Fruit fly (Drosophila melanogaster): ENCODE measurements around the gene Cmpk.

Cmpk gene

dm6 chr3R:26008892-26009539, 46.2 kb downstream of the Cmpk start (continued):
- TF ChIP-seq kah (GFP tag; optimal IDR thresholded peaks at IDR 0.05) (peak; percentile 59), CG2678 (tag; optimal IDR thresholded peaks at IDR 0.05) (peak; percentile 91), CG2199 (GFP tag; IDR thresholded peaks at IDR 0.05) (0 out of 3 replicates have a peak, but pooled peaks have one; percentile 47), CG34422 (GFP tag; IDR thresholded peaks at IDR 0.05) (peak; percentile 80), B-H2 (GFP tag; optimal IDR thresholded peaks at IDR 0.05) (no peak), Fer3 (tag; optimal IDR thresholded peaks at IDR 0.05) (peak; percentile 85), CG12155 (GFP tag; optimal IDR thresholded peaks at IDR 0.05) (peak; percentile 79), CG8924 (tag; optimal IDR thresholded peaks at IDR 0.05) (peak; percentile 93), Pdp1 (GFP tag; optimal IDR thresholded peaks at IDR 0.05) (peak; percentile 86 to 87), CoRest (tag; optimal IDR thresholded peaks at IDR 0.05) (peak; percentile 91), lilli (GFP tag; optimal IDR thresholded peaks at IDR 0.05) (peak; percentile 91), Mrtf (GFP tag; IDR thresholded peaks at IDR 0.05) (peak; percentile 86), CG9215 (GFP tag; IDR thresholded peaks at IDR 0.05) (peak; percentile 72), D19A (tag; optimal IDR thresholded peaks at IDR 0.05) (peak; percentile 89), CG8359 (GFP tag; optimal IDR thresholded peaks at IDR 0.05; ENCODE audit: borderline replicate concordance) (peak; percentile 71), vvl (GFP tag; IDR thresholded peaks at IDR 0.05) (peak; percentile 90), maf-S (GFP tag; optimal IDR thresholded peaks at IDR 0.05) (peak; percentile 63), emc (GFP tag; optimal IDR thresholded peaks at IDR 0.05) (peak; percentile 31), esg (GFP tag; conservative IDR thresholded peaks at IDR 0.05) (peak; percentile 91), CG13296 (GFP tag; optimal IDR thresholded peaks at IDR 0.05) (peak; percentile 76), hb (GFP tag; IDR thresholded peaks at IDR 0.05; ENCODE audit: partially characterized antibody) (no peak), CG13123 (GFP tag; optimal IDR thresholded peaks at IDR 0.05) (peak; percentile 54), D (optimal IDR thresholded peaks at IDR 0.05) (no peak), D (GFP tag; optimal IDR thresholded peaks at IDR 0.05) (peak; percentile 88), stwl (tag; optimal IDR thresholded peaks at IDR 0.05) (no peak), CG14860 (GFP tag; IDR thresholded peaks at IDR 0.05; ENCODE audit: partially characterized antibody) (no peak), knrl (GFP tag; IDR thresholded peaks at IDR 0.05; ENCODE audit: partially characterized antibody) (no peak), CG1602 (GFP tag; optimal IDR thresholded peaks at IDR 0.05) (peak; percentile 86), dpn (GFP tag; optimal IDR thresholded peaks at IDR 0.05) (peak; percentile 90 to 91), CG18011 (GFP tag; optimal IDR thresholded peaks at IDR 0.05) (peak; percentile 55), grn (GFP tag; optimal IDR thresholded peaks at IDR 0.05) (no peak), CG8765 (GFP tag; IDR thresholded peaks at IDR 0.05) (0 out of 2 replicates have a peak, but pooled peaks have one; percentile 53), stc (GFP tag; IDR thresholded peaks at IDR 0.05) (peak; percentile 86), mirr (GFP tag; optimal IDR thresholded peaks at IDR 0.05) (no peak), CG2120 (GFP tag; optimal IDR thresholded peaks at IDR 0.05) (peak; percentile 85), CG11696 (GFP tag; IDR thresholded peaks at IDR 0.05) (peak; percentile 65), CG13894 (tag; optimal IDR thresholded peaks at IDR 0.05) (no peak), oc (tag; optimal IDR thresholded peaks at IDR 0.05) (peak; percentile 78), CG10274 (GFP tag; optimal IDR thresholded peaks at IDR 0.05) (peak; percentile 66), ftz-f1 (GFP tag; optimal IDR thresholded peaks at IDR 0.05) (no peak), CG16779 (GFP tag; IDR thresholded peaks at IDR 0.05) (peak; percentile 45; the same call in 1 of the 2 replicates), CG7839 (tag; optimal IDR thresholded peaks at IDR 0.05) (peak; percentile 93), Mad (GFP tag; optimal IDR thresholded peaks at IDR 0.05) (peak; percentile 87), Jarid2 (GFP tag; optimal IDR thresholded peaks at IDR 0.05) (peak; percentile 53), CG14014 (GFP tag; IDR thresholded peaks at IDR 0.05) (peak; percentile 80), Xbp1 (GFP tag; optimal IDR thresholded peaks at IDR 0.05) (peak; percentile 90), CG16815 (GFP tag; optimal IDR thresholded peaks at IDR 0.05) (peak; percentile 72), pho (GFP tag; optimal IDR thresholded peaks at IDR 0.05) (peak; percentile 84), CG5245 (GFP tag; optimal IDR thresholded peaks at IDR 0.05) (peak; percentile 86)

Measured in whole organism, embryonic.